Worm (Caenorhabditis elegans): ENCODE measurements around the gene sre-41.
A peak's percentile ranks its signal among the peaks of the same experiment; 100 is the strongest.

The sre-41 gene

ce11 chrII:12362262-12362661, 25.8 kb upstream of the sre-41 start (continued):
- TF ChIP-seq dpff-1 (tag; optimal IDR thresholded peaks at IDR 0.05) (no peak), ztf-28 (GFP tag; IDR thresholded peaks at IDR 0.05) (no peak), snpc-1.1 (tag; optimal IDR thresholded peaks at IDR 0.05; ENCODE audit: insufficient read depth) (no peak), sdz-38 (tag; optimal IDR thresholded peaks at IDR 0.05) (no peak), fkh-3 (tag; optimal IDR thresholded peaks at IDR 0.05) (no peak), repo-1 (tag; optimal IDR thresholded peaks at IDR 0.05) (no peak), ztf-6 (GFP tag; IDR thresholded peaks at IDR 0.05) (no peak), nfya-1 (tag; optimal IDR thresholded peaks at IDR 0.05; ENCODE audit: borderline replicate concordance, insufficient read depth) (no peak), somi-1 (GFP tag; optimal IDR thresholded peaks at IDR 0.05) (no peak), snpc-3.4 (tag; optimal IDR thresholded peaks at IDR 0.05) (no peak), madf-8 (GFP tag; conservative IDR thresholded peaks at IDR 0.05) (no peak), madf-3 (GFP tag; IDR thresholded peaks at IDR 0.05) (no peak), T26A5.8 (tag; optimal IDR thresholded peaks at IDR 0.05) (no peak), snpc-1.3 (tag; optimal IDR thresholded peaks at IDR 0.05; ENCODE audit: insufficient read depth) (no peak), K12H6.12 (tag; optimal IDR thresholded peaks at IDR 0.05) (no peak), ceh-100 (GFP tag; IDR thresholded peaks at IDR 0.05) (no peak), D2030.7 (GFP tag; IDR thresholded peaks at IDR 0.05) (peak; percentile 67), sea-2 (GFP tag; IDR thresholded peaks at IDR 0.05) (no peak), bed-2 (GFP tag; IDR thresholded peaks at IDR 0.05) (no peak), lag-1 (GFP tag; IDR thresholded peaks at IDR 0.05) (no peak), F52B5.7 (tag; optimal IDR thresholded peaks at IDR 0.05) (no peak), rec-8 (tag; optimal IDR thresholded peaks at IDR 0.05) (no peak), zfh-2 (GFP tag; conservative IDR thresholded peaks at IDR 0.05) (no peak), nhr-90 (tag; optimal IDR thresholded peaks at IDR 0.05) (peak; percentile 30), Y53G8AR.9 (GFP tag; conservative IDR thresholded peaks at IDR 0.05) (no peak), Y79H2A.3 (GFP tag; conservative IDR thresholded peaks at IDR 0.05) (no peak), egrh-3 (GFP tag; IDR thresholded peaks at IDR 0.05) (no peak), athp-1 (tag; optimal IDR thresholded peaks at IDR 0.05) (no peak), F23B12.7 (tag; optimal IDR thresholded peaks at IDR 0.05; ENCODE audit: insufficient read depth) (peak; percentile 56), hmg-1.2 (GFP tag; IDR thresholded peaks at IDR 0.05) (peak; percentile 42; the same call in 1 of the 2 replicates), zim-3 (tag; optimal IDR thresholded peaks at IDR 0.05) (no peak), hsf-1 (GFP tag; IDR thresholded peaks at IDR 0.05) (no peak), efl-1 (GFP tag; optimal IDR thresholded peaks at IDR 0.05) (no peak), Y95B8A.8 (GFP tag; IDR thresholded peaks at IDR 0.05) (0 out of 2 replicates have a peak, but pooled peaks have one; percentile 17), F57C9.4 (tag; optimal IDR thresholded peaks at IDR 0.05) (no peak), ceh-40 (GFP tag; IDR thresholded peaks at IDR 0.05) (no peak), attf-6 (GFP tag; IDR thresholded peaks at IDR 0.05) (no peak), attf-5 (GFP tag; optimal IDR thresholded peaks at IDR 0.05) (no peak), die-1 (tag; optimal IDR thresholded peaks at IDR 0.05) (peak; percentile 71), ztf-22 (GFP tag; optimal IDR thresholded peaks at IDR 0.05) (no peak), rcor-1 (GFP tag; IDR thresholded peaks at IDR 0.05) (0 out of 2 replicates have a peak, but pooled peaks have one; percentile 30), lin-26 (GFP tag; IDR thresholded peaks at IDR 0.05) (peak; percentile 58; the same call in 1 of the 2 replicates), F49E8.2 (tag; optimal IDR thresholded peaks at IDR 0.05; ENCODE audit: insufficient read depth) (peak; percentile 19), B0019.2 (GFP tag; conservative IDR thresholded peaks at IDR 0.05) (no peak), tbp1 (GFP tag; optimal IDR thresholded peaks at IDR 0.05) (peak; percentile 89), F39B2.1 (GFP tag; IDR thresholded peaks at IDR 0.05) (no peak), F33H1.4 (GFP tag; IDR thresholded peaks at IDR 0.05) (0 out of 2 replicates have a peak, but pooled peaks have one; percentile 33), ceh-91 (GFP tag; IDR thresholded peaks at IDR 0.05) (no peak)

Measured in whole organism, young adult.